Worm (Caenorhabditis elegans): ENCODE results near the gene C01G10.18.
"Not testable (repeated sequence)": the region's sequence is repeated elsewhere in the genome, so short reads cannot be mapped to it uniquely, and the experiment has no call there.

The C01G10.18 gene

ce11 chrV:15088613-15089012 is at the start of gene C01G10.18:
TSS of gene C01G10.18 (minus strand) at chrV:15088713.
- no peak for TF ChIP-seq ref-1 (GFP tag; conservative IDR thresholded peaks at IDR 0.05)
- TF ChIP-seq T22C8.4 (GFP tag; IDR thresholded peaks at IDR 0.05), result no peak
- TF ChIP-seq ztf-23 (GFP tag; IDR thresholded peaks at IDR 0.05), result no peak
- TF ChIP-seq flt-1 (GFP tag; IDR thresholded peaks at IDR 0.05), result no peak
- TF ChIP-seq ztf-29 (GFP tag; IDR thresholded peaks at IDR 0.05), result no peak
- no peak for TF ChIP-seq cog-1 (tag; optimal IDR thresholded peaks at IDR 0.05)

ce11 chrV:15136772-15137171 is 48.3 kb upstream of the C01G10.18 start, which contains the start of gene aipl-1:
TSS of gene aipl-1 (minus strand) at chrV:15136801.
- TF ChIP-seq flt-1 (GFP tag; IDR thresholded peaks at IDR 0.05) (no peak), klf-2 (GFP tag; conservative IDR thresholded peaks at IDR 0.05) (no peak), med-1 (GFP tag; optimal IDR thresholded peaks at IDR 0.05; ENCODE audit: insufficient read depth) (no peak), ztf-29 (GFP tag; IDR thresholded peaks at IDR 0.05) (no peak), ztf-23 (GFP tag; IDR thresholded peaks at IDR 0.05) (0 out of 2 replicates have a peak, but pooled peaks have one; percentile 37), T22C8.4 (GFP tag; IDR thresholded peaks at IDR 0.05) (no peak), cog-1 (tag; optimal IDR thresholded peaks at IDR 0.05) (peak; percentile 1), ref-1 (GFP tag; conservative IDR thresholded peaks at IDR 0.05) (no peak), tab-1 (GFP tag; IDR thresholded peaks at IDR 0.05) (no peak)

ce11 chrV:15133812-15134211 is 45.3 kb upstream of the C01G10.18 start:
- no peak for TF ChIP-seq ztf-29 (GFP tag; IDR thresholded peaks at IDR 0.05)
- TF ChIP-seq klf-2 (GFP tag; conservative IDR thresholded peaks at IDR 0.05), result no peak
- TF ChIP-seq flt-1 (GFP tag; IDR thresholded peaks at IDR 0.05), result no peak
- no peak for TF ChIP-seq ztf-23 (GFP tag; IDR thresholded peaks at IDR 0.05)
- TF ChIP-seq tab-1 (GFP tag; IDR thresholded peaks at IDR 0.05), result no peak
- TF ChIP-seq med-1 (GFP tag; optimal IDR thresholded peaks at IDR 0.05; ENCODE audit: insufficient read depth), result no peak
- no peak for TF ChIP-seq T22C8.4 (GFP tag; IDR thresholded peaks at IDR 0.05)

ce11 chrV:15132423-15132822 is 43.9 kb upstream of the C01G10.18 start, which contains the start of gene str-171:
TSS of gene str-171 (minus strand) at chrV:15132523.
- no peak for TF ChIP-seq T22C8.4 (GFP tag; IDR thresholded peaks at IDR 0.05)
- no peak for TF ChIP-seq klf-2 (GFP tag; conservative IDR thresholded peaks at IDR 0.05)
- no peak for TF ChIP-seq ztf-23 (GFP tag; IDR thresholded peaks at IDR 0.05)
- no peak for TF ChIP-seq flt-1 (GFP tag; IDR thresholded peaks at IDR 0.05)
- no peak for TF ChIP-seq med-1 (GFP tag; optimal IDR thresholded peaks at IDR 0.05; ENCODE audit: insufficient read depth)
- TF ChIP-seq ztf-29 (GFP tag; IDR thresholded peaks at IDR 0.05), result no peak
- TF ChIP-seq tab-1 (GFP tag; IDR thresholded peaks at IDR 0.05), result no peak
- TF ChIP-seq cog-1 (tag; optimal IDR thresholded peaks at IDR 0.05), result no peak
- TF ChIP-seq ref-1 (GFP tag; conservative IDR thresholded peaks at IDR 0.05), result no peak

- TF ChIP-seq klf-2 (GFP tag; conservative IDR thresholded peaks at IDR 0.05) (no peak), ztf-23 (GFP tag; IDR thresholded peaks at IDR 0.05) (no peak)
Measured at ce11 chrV:15127955-15128354, 39.4 kb upstream of the C01G10.18 start, which contains the start of gene srr-7. TSS of gene srr-7 (plus strand) at chrV:15128255.

- TF ChIP-seq ref-1 (GFP tag; conservative IDR thresholded peaks at IDR 0.05) (no peak), med-1 (GFP tag; optimal IDR thresholded peaks at IDR 0.05; ENCODE audit: insufficient read depth) (no peak), cog-1 (tag; optimal IDR thresholded peaks at IDR 0.05) (no peak), T22C8.4 (GFP tag; IDR thresholded peaks at IDR 0.05) (no peak), flt-1 (GFP tag; IDR thresholded peaks at IDR 0.05) (no peak), klf-2 (GFP tag; conservative IDR thresholded peaks at IDR 0.05) (no peak), ztf-23 (GFP tag; IDR thresholded peaks at IDR 0.05) (no peak), tab-1 (GFP tag; IDR thresholded peaks at IDR 0.05) (no peak), ztf-29 (GFP tag; IDR thresholded peaks at IDR 0.05) (no peak)
Measured at ce11 chrV:15127413-15127812, 38.9 kb upstream of the C01G10.18 start, which contains the start of gene srj-27. TSS of gene srj-27 (minus strand) at chrV:15127513.

ce11 chrV:15125162-15125561 is 36.6 kb upstream of the C01G10.18 start, which contains the start of gene ugt-30:
TSS of gene ugt-30 (minus strand) at chrV:15125262.
- not testable (repeated sequence) for TF ChIP-seq ztf-23 (GFP tag; IDR thresholded peaks at IDR 0.05); med-1 (GFP tag; optimal IDR thresholded peaks at IDR 0.05; ENCODE audit: insufficient read depth); klf-2 (GFP tag; conservative IDR thresholded peaks at IDR 0.05)

- no peak for TF ChIP-seq med-1 (GFP tag; optimal IDR thresholded peaks at IDR 0.05; ENCODE audit: insufficient read depth)
- no peak for TF ChIP-seq ztf-23 (GFP tag; IDR thresholded peaks at IDR 0.05)
- no peak for TF ChIP-seq cog-1 (tag; optimal IDR thresholded peaks at IDR 0.05)
- no peak for TF ChIP-seq T22C8.4 (GFP tag; IDR thresholded peaks at IDR 0.05)
- TF ChIP-seq ztf-29 (GFP tag; IDR thresholded peaks at IDR 0.05), result no peak
- TF ChIP-seq ref-1 (GFP tag; conservative IDR thresholded peaks at IDR 0.05), result no peak
- no peak for TF ChIP-seq klf-2 (GFP tag; conservative IDR thresholded peaks at IDR 0.05)
- TF ChIP-seq flt-1 (GFP tag; IDR thresholded peaks at IDR 0.05), result no peak
- TF ChIP-seq tab-1 (GFP tag; IDR thresholded peaks at IDR 0.05), result no peak
Measured at ce11 chrV:15119517-15119916, 31.0 kb upstream of the C01G10.18 start, which contains the start of gene flor-1. TSS of gene flor-1 (minus strand) at chrV:15119617.

- not testable (repeated sequence) for TF ChIP-seq klf-2 (GFP tag; conservative IDR thresholded peaks at IDR 0.05); ztf-29 (GFP tag; IDR thresholded peaks at IDR 0.05); T22C8.4 (GFP tag; IDR thresholded peaks at IDR 0.05)
Measured at ce11 chrV:15115968-15116367, 27.5 kb upstream of the C01G10.18 start, which contains the start of gene T01G5.8. TSS of gene T01G5.8 (plus strand) at chrV:15116268.

ce11 chrV:15113992-15114391 is 25.5 kb upstream of the C01G10.18 start, which contains the start of gene T01G5.6:
TSS of gene T01G5.6 (minus strand) at chrV:15114092.
- TF ChIP-seq cog-1 (tag; optimal IDR thresholded peaks at IDR 0.05) (no peak), med-1 (GFP tag; optimal IDR thresholded peaks at IDR 0.05; ENCODE audit: insufficient read depth) (no peak), T22C8.4 (GFP tag; IDR thresholded peaks at IDR 0.05) (no peak), klf-2 (GFP tag; conservative IDR thresholded peaks at IDR 0.05) (no peak), ztf-23 (GFP tag; IDR thresholded peaks at IDR 0.05) (no peak)
